Fruit fly (Drosophila melanogaster): Measurements from ENCODE around the gene CG33253.

The CG33253 gene

DNA sequence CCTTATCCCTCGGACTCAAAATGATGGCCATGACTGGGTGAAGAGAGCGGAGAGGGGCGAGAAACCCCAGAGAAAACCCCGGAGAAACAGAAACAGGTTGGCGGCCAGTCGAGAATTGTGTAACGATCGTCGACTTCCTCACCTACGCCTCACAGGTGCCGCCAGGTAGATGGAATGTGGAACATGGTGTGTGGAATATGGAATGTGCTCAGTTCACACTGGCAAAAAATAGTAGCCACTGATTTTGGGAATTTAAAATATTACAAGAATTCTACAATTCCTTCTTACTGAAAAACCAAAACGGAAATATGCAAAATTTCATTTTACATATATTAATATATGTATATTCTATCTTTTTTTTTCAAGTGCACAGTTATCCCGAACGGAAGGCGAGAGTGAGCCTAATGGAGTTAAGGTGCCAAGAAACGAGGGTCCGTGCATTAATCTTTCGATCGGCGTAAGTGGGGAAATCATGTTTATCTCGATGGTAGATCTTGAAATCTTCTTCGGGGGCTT lies 27.2 kb upstream of the CG33253 start (continued):
- 0 out of 2 replicates have a peak, but pooled peaks have one; percentile 41 for TF ChIP-seq CG14441 (GFP tag; IDR thresholded peaks at IDR 0.05)
- peak; percentile 82 for TF ChIP-seq odd (GFP tag; optimal IDR thresholded peaks at IDR 0.05)
- peak; percentile 55 for TF ChIP-seq salm (tag; optimal IDR thresholded peaks at IDR 0.05)
- TF ChIP-seq Six4 (GFP tag; optimal IDR thresholded peaks at IDR 0.05) = peak; percentile 79
- TF ChIP-seq CG8944 (GFP tag; optimal IDR thresholded peaks at IDR 0.05) = peak; percentile 15
- TF ChIP-seq ftz-f1 (GFP tag; optimal IDR thresholded peaks at IDR 0.05) = no peak
- TF ChIP-seq CG6765 (GFP tag; optimal IDR thresholded peaks at IDR 0.05) = no peak
- peak; percentile 82 for TF ChIP-seq Med (GFP tag)
- TF ChIP-seq CG7271 (tag; optimal IDR thresholded peaks at IDR 0.05) = peak; percentile 79
- peak; percentile 62 for TF ChIP-seq ind (GFP tag; optimal IDR thresholded peaks at IDR 0.05)
- TF ChIP-seq CG6654 (GFP tag; optimal IDR thresholded peaks at IDR 0.05) = peak; percentile 28
- peak in 1 of 2 experiments; percentile 68 for TF ChIP-seq Eip74EF (GFP tag; optimal IDR thresholded peaks at IDR 0.05)
- peak; percentile 47; the same call in 1 of the 3 replicates for TF ChIP-seq ase (GFP tag; IDR thresholded peaks at IDR 0.05)
- TF ChIP-seq croc (GFP tag; conservative IDR thresholded peaks at IDR 0.05) = peak; percentile 84
- TF ChIP-seq trh (GFP tag; optimal IDR thresholded peaks at IDR 0.05) = peak; percentile 62
- TF ChIP-seq kni (GFP tag; optimal IDR thresholded peaks at IDR 0.05) = peak; percentile 92
- peak; percentile 69 for TF ChIP-seq chn (GFP tag; optimal IDR thresholded peaks at IDR 0.05)
- peak; percentile 69 for TF ChIP-seq CG14667 (GFP tag; IDR thresholded peaks at IDR 0.05)
- peak; percentile 73 for TF ChIP-seq Atf6 (GFP tag; IDR thresholded peaks at IDR 0.05)
- TF ChIP-seq wdn (GFP tag; IDR thresholded peaks at IDR 0.05) = peak; percentile 55
- TF ChIP-seq da (GFP tag; optimal IDR thresholded peaks at IDR 0.05) = no peak
- TF ChIP-seq CG16779 (GFP tag; IDR thresholded peaks at IDR 0.05) = 0 out of 2 replicates have a peak, but pooled peaks have one; percentile 44
- no peak for TF ChIP-seq gro (GFP tag; optimal IDR thresholded peaks at IDR 0.05)
- peak; percentile 53 for TF ChIP-seq BtbVII (GFP tag; optimal IDR thresholded peaks at IDR 0.05)
- peak; percentile 35; the same call in 1 of the 2 replicates for TF ChIP-seq dimm (GFP tag; IDR thresholded peaks at IDR 0.05)
- peak; percentile 4 for TF ChIP-seq Hand (GFP tag; optimal IDR thresholded peaks at IDR 0.05)
- TF ChIP-seq Max (GFP tag; optimal IDR thresholded peaks at IDR 0.05) = peak; percentile 64
- peak; percentile 38 for TF ChIP-seq Vsx1 (GFP tag; optimal IDR thresholded peaks at IDR 0.05)
- no peak for TF ChIP-seq CG14860 (GFP tag; IDR thresholded peaks at IDR 0.05; ENCODE audit: partially characterized antibody)
- TF ChIP-seq hkb (optimal IDR thresholded peaks at IDR 0.05) = no peak
- peak; percentile 82 for TF ChIP-seq hkb (GFP tag; IDR thresholded peaks at IDR 0.05)
- peak; percentile 95 for TF ChIP-seq CG2712 (tag; optimal IDR thresholded peaks at IDR 0.05)
- TF ChIP-seq fd3F (GFP tag; optimal IDR thresholded peaks at IDR 0.05) = peak; percentile 25
- peak; percentile 86 for TF ChIP-seq CG4424 (GFP tag; optimal IDR thresholded peaks at IDR 0.05)
- TF ChIP-seq Ets65A (GFP tag) = peak; percentile 87
- peak; percentile 51; the same call in 1 of the 3 replicates for TF ChIP-seq Optix (GFP tag; IDR thresholded peaks at IDR 0.05)
- peak; percentile 79; the same call in 2 of the 3 replicates for TF ChIP-seq CG11456 (GFP tag; IDR thresholded peaks at IDR 0.05)
- TF ChIP-seq B-H2 (GFP tag; optimal IDR thresholded peaks at IDR 0.05) = peak; percentile 37
- TF ChIP-seq chif (GFP tag; optimal IDR thresholded peaks at IDR 0.05) = peak in 1 of 2 experiments; percentile 64
- no peak for TF ChIP-seq emc (GFP tag; optimal IDR thresholded peaks at IDR 0.05)
- peak; percentile 70 for TF ChIP-seq Ada2b (GFP tag; IDR thresholded peaks at IDR 0.05)
- peak; percentile 61 for TF ChIP-seq CG3847 (GFP tag; IDR thresholded peaks at IDR 0.05)
- TF ChIP-seq CG12659 (GFP tag; optimal IDR thresholded peaks at IDR 0.05) = peak; percentile 54
- TF ChIP-seq CG17802 (tag; optimal IDR thresholded peaks at IDR 0.05) = peak; percentile 40
- peak; percentile 54 for TF ChIP-seq Hsf (GFP tag; optimal IDR thresholded peaks at IDR 0.05)
- peak; percentile 47 for TF ChIP-seq CG15479 (GFP tag; optimal IDR thresholded peaks at IDR 0.05)
- TF ChIP-seq CG7987 (GFP tag; optimal IDR thresholded peaks at IDR 0.05) = peak; percentile 39
- no peak for TF ChIP-seq usp (GFP tag; optimal IDR thresholded peaks at IDR 0.05)
- no peak for TF ChIP-seq BEAF-32 (GFP tag; optimal IDR thresholded peaks at IDR 0.05)
- TF ChIP-seq inv (GFP tag; IDR thresholded peaks at IDR 0.05; ENCODE audit: partially characterized antibody) = no peak

Measured in whole organism, embryonic.